Fruit fly (Drosophila melanogaster): ENCODE results near the gene tko.

dm6 chrX:2452734-2453133 lies 9.0 kb upstream of the tko start:
- TF ChIP-seq CG14711 (tag; optimal IDR thresholded peaks at IDR 0.05) (no peak), Crg-1 (GFP tag; optimal IDR thresholded peaks at IDR 0.05) (no peak), kay (GFP tag; ENCODE audit: borderline replicate concordance) (no peak)

All from whole organism, adult.